Fruit fly (Drosophila melanogaster): ENCODE measurements around the gene Ogg1.
A peak's percentile ranks its signal among the peaks of the same experiment; 100 is the strongest.

The Ogg1 gene

dm6 chrX:8690003-8690402 lies at the start of gene Ogg1, which contains the start of gene Ppt1 (continued):
- peak; percentile 70 for TF ChIP-seq Sry-δ (GFP tag; optimal IDR thresholded peaks at IDR 0.05)
- TF ChIP-seq Xbp1 (GFP tag; optimal IDR thresholded peaks at IDR 0.05), result peak; percentile 62
- TF ChIP-seq CG1792 (GFP tag; optimal IDR thresholded peaks at IDR 0.05), result peak; percentile 2
- TF ChIP-seq Max (GFP tag; optimal IDR thresholded peaks at IDR 0.05), result peak; percentile 36
- no peak for TF ChIP-seq bowl (GFP tag; IDR thresholded peaks at IDR 0.05)
- peak; percentile 60 for TF ChIP-seq CG7928 (GFP tag; optimal IDR thresholded peaks at IDR 0.05)
- TF ChIP-seq CG33213 (GFP tag; optimal IDR thresholded peaks at IDR 0.05), result peak; percentile 59
- peak; percentile 25; the same call in 1 of the 2 replicates for TF ChIP-seq bbx (GFP tag; IDR thresholded peaks at IDR 0.05; ENCODE audit: partially characterized antibody)
- TF ChIP-seq pita (GFP tag; optimal IDR thresholded peaks at IDR 0.05), result no peak
- no peak for TF ChIP-seq CG31224 (GFP tag; IDR thresholded peaks at IDR 0.05)
- peak; percentile 55 for TF ChIP-seq phol (tag; optimal IDR thresholded peaks at IDR 0.05)
- TF ChIP-seq CG12769 (tag; optimal IDR thresholded peaks at IDR 0.05), result peak; percentile 45
- no peak for TF ChIP-seq Vsx1 (GFP tag; optimal IDR thresholded peaks at IDR 0.05)
- peak; percentile 64 for TF ChIP-seq CHES-1-like (GFP tag; optimal IDR thresholded peaks at IDR 0.05)
- TF ChIP-seq B-H1 (GFP tag; IDR thresholded peaks at IDR 0.05), result no peak; the same call in 2 of the 3 replicates
- no peak for TF ChIP-seq CG8281 (tag; optimal IDR thresholded peaks at IDR 0.05)
- TF ChIP-seq Hsf (GFP tag; optimal IDR thresholded peaks at IDR 0.05), result peak; percentile 67
- peak; percentile 58 for TF ChIP-seq CG2678 (tag; optimal IDR thresholded peaks at IDR 0.05)
- TF ChIP-seq CG10431 (GFP tag; optimal IDR thresholded peaks at IDR 0.05), result no peak
- peak; percentile 68 for TF ChIP-seq B-H2 (GFP tag; optimal IDR thresholded peaks at IDR 0.05)
- TF ChIP-seq Oli (tag; optimal IDR thresholded peaks at IDR 0.05), result peak; percentile 14
- no peak for TF ChIP-seq Bdp1 (GFP tag; optimal IDR thresholded peaks at IDR 0.05)
- TF ChIP-seq CG32532 (GFP tag; IDR thresholded peaks at IDR 0.05), result peak; percentile 56
- peak; percentile 44; the same call in 1 of the 2 replicates for TF ChIP-seq CG7372 (GFP tag; IDR thresholded peaks at IDR 0.05)
- TF ChIP-seq az2 (GFP tag; optimal IDR thresholded peaks at IDR 0.05), result peak; percentile 46
- TF ChIP-seq CG2875 (GFP tag; optimal IDR thresholded peaks at IDR 0.05), result no peak
- TF ChIP-seq fru (optimal IDR thresholded peaks at IDR 0.05), result no peak
- no peak for TF ChIP-seq Trl (optimal IDR thresholded peaks at IDR 0.05)
- peak; percentile 71 for TF ChIP-seq Trl (GFP tag; optimal IDR thresholded peaks at IDR 0.05)
- TF ChIP-seq CG13287 (GFP tag; IDR thresholded peaks at IDR 0.05; ENCODE audit: partially characterized antibody), result peak; percentile 73
- peak; percentile 47 for TF ChIP-seq Dip3 (GFP tag; optimal IDR thresholded peaks at IDR 0.05)
- TF ChIP-seq CG8290 (GFP tag; optimal IDR thresholded peaks at IDR 0.05), result peak; percentile 87
- TF ChIP-seq CG8290 (tag; optimal IDR thresholded peaks at IDR 0.05), result peak; percentile 76 to 80
- TF ChIP-seq CG3281 (GFP tag; optimal IDR thresholded peaks at IDR 0.05), result peak; percentile 51
- TF ChIP-seq MTF-1 (GFP tag; optimal IDR thresholded peaks at IDR 0.05; ENCODE audit: borderline replicate concordance), result no peak
- peak in 1 of 3 experiments; percentile 43 for TF ChIP-seq lola (GFP tag; optimal IDR thresholded peaks at IDR 0.05)
- no peak for TF ChIP-seq CG15073 (GFP tag; optimal IDR thresholded peaks at IDR 0.05)
- no peak for TF ChIP-seq org-1 (GFP tag; optimal IDR thresholded peaks at IDR 0.05)
- no peak for TF ChIP-seq CG5245 (GFP tag; optimal IDR thresholded peaks at IDR 0.05)
- no peak for TF ChIP-seq CG16815 (GFP tag; optimal IDR thresholded peaks at IDR 0.05)
- TF ChIP-seq sug (tag; optimal IDR thresholded peaks at IDR 0.05), result peak; percentile 60
- peak; percentile 30 for TF ChIP-seq CG15601 (tag; optimal IDR thresholded peaks at IDR 0.05)
- no peak for TF ChIP-seq cato (GFP tag; optimal IDR thresholded peaks at IDR 0.05; ENCODE audit: borderline replicate concordance)
- TF ChIP-seq Hr78 (GFP tag; optimal IDR thresholded peaks at IDR 0.05), result no peak
- TF ChIP-seq CG10565 (GFP tag; optimal IDR thresholded peaks at IDR 0.05), result no peak
- no peak for TF ChIP-seq ERR (GFP tag; optimal IDR thresholded peaks at IDR 0.05)
- peak; percentile 56 to 64 for TF ChIP-seq Pdp1 (GFP tag; optimal IDR thresholded peaks at IDR 0.05)
- TF ChIP-seq seq (GFP tag; IDR thresholded peaks at IDR 0.05), result no peak
- no peak for TF ChIP-seq Hr39 (optimal IDR thresholded peaks at IDR 0.05)
- no peak for TF ChIP-seq dan (GFP tag; IDR thresholded peaks at IDR 0.05)
- no peak for TF ChIP-seq CG4730 (GFP tag; IDR thresholded peaks at IDR 0.05)
- TF ChIP-seq salm (tag; optimal IDR thresholded peaks at IDR 0.05), result no peak
